Worm (Caenorhabditis elegans): Measurements from ENCODE around the gene F22D3.4.

F22D3.4 gene

ce11 chrII:6876957-6877356, 50.4 kb downstream of the F22D3.4 start, which contains the start of gene slc-36.5:
Gene slc-36.5 (minus strand): TSS chrII:6877057.
- TF ChIP-seq lin-15B (tag; optimal IDR thresholded peaks at IDR 0.05) (no peak), elt-2 (tag; optimal IDR thresholded peaks at IDR 0.05) (no peak), aly-2 (tag; optimal IDR thresholded peaks at IDR 0.05) (no peak), ztf-11 (tag; optimal IDR thresholded peaks at IDR 0.05) (no peak), fkh-10 (GFP tag; optimal IDR thresholded peaks at IDR 0.05) (no peak), snpc-4 (tag; optimal IDR thresholded peaks at IDR 0.05) (no peak), zag-1 (tag; optimal IDR thresholded peaks at IDR 0.05) (no peak), nhr-237 (tag; optimal IDR thresholded peaks at IDR 0.05) (no peak), tbx-2 (tag; optimal IDR thresholded peaks at IDR 0.05) (no peak), pqm-1 (tag; optimal IDR thresholded peaks at IDR 0.05) (no peak), nhr-12 (tag; optimal IDR thresholded peaks at IDR 0.05) (no peak), ceh-28 (tag; optimal IDR thresholded peaks at IDR 0.05) (no peak)

Data from whole organism, L3 larva.